Fruit fly (Drosophila melanogaster) Kc167 (cell line): ENCODE results near the gene CG3942.

Experiments
- Myc ChIP-seq: fragments of >200 bp; optimal IDR thresholded peaks from 2 replicates; lab custom pipeline; 2017; ENCODE audit warnings: missing external identifiers
- Sin3A ChIP-seq: fragments of >200 bp; optimal IDR thresholded peaks from 2 replicates; lab custom pipeline; 2018; ENCODE audit warnings: missing external identifiers
- h ChIP-seq: fragments of >200 bp; optimal IDR thresholded peaks from 3 replicates; lab custom pipeline; 2018; ENCODE audit warnings: missing external identifiers
- psq ChIP-seq: fragments of >200 bp; optimal IDR thresholded peaks from 2 replicates; lab custom pipeline; 2017; ENCODE audit warnings: missing external identifiers
- ttk ChIP-seq: sonication (Bioruptor generic); optimal IDR thresholded peaks from 2 replicates; lab custom pipeline; 2017; ENCODE audit warnings: missing external identifiers

DNA sequence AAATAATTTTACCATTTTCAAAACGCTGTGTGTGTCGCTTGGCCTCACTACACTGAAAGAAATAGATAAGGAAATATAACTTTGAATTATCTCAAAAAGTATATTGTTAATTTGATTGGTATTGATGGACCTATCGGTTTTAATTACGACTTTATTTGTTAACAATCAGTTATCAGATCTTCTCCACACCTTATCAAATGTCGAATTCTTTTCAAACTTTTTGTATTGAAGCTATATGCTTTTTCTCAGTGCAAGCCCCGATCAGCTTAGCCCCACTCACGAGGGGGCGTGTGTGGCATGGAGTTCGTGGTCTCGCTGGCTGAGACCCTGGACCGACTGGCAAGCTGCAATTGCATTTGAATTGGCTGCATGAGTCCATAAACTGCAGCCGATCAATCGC lies 43.3 kb downstream of the CG3942 start:
- TF ChIP-seq ttk = no peak
- TF ChIP-seq Sin3A (lab: Kevin White, UChicago) = no peak
- no peak for TF ChIP-seq h (lab: Kevin White, UChicago)
- no peak for TF ChIP-seq psq (lab: Kevin White, UChicago)
- TF ChIP-seq Myc (lab: Kevin White, UChicago) = no peak
